Worm (Caenorhabditis elegans) whole organism, L4/young adult: ENCODE results near the gene clec-158.

Experiments used
- dao-5 ChIP-seq: sonication (generic microtip); optimal IDR thresholded peaks from 2 replicates; lab custom pipeline; 2016; ENCODE audit warnings: missing genotype, missing genetic modification characterization, moderate library complexity, missing compliant biosample characterization
- him-1 ChIP-seq: sonication (generic microtip); optimal IDR thresholded peaks from 2 replicates; lab custom pipeline; 2016; ENCODE audit warnings: missing genotype, missing genetic modification reagents, missing genetic modification characterization, missing compliant biosample characterization

DNA sequence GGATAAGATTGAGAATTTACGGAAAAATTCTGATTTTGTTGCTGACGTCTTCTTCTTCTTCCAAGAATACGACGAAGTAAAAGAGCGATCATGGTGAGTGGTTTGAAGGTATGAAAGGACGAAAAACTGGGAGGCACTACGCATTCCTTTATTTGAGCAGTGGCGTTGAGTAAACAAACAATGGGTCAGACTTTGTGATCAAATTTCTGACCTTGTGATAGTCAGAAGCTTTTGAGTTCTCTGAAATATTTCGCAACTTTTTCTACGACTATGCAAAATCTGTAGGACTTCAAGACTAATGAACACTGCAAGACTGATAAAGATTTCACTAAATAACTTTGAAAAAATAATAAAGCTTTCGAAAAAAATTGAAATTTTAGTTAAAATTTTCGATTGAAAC is 42.5 kb downstream of the clec-158 start, which contains the start of gene F28F5.4:
- TF ChIP-seq him-1 (no peak), dao-5 (no peak)
